Fruit fly (Drosophila melanogaster) whole organism, embryonic: ENCODE measurements around the gene Pop5.

Source experiments
- Antp ChIP-seq: fragments of 200-800 bp; sonication (Bioruptor generic); optimal IDR thresholded peaks from 3 replicates; lab custom pipeline; 2016; ENCODE audit warnings: missing biosample characterization, missing genetic modification characterization
- Bgb ChIP-seq: fragments of 200-800 bp; sonication (Bioruptor generic); IDR thresholded peaks from 2 replicates; pipeline ENCODE4 v1.3.6; 2022; ENCODE audit warnings: missing biosample characterization, missing genetic modification characterization; ENCODE audit not compliant: partially characterized antibody
- C15 ChIP-seq: fragments of 200-800 bp; sonication (Bioruptor generic); IDR thresholded peaks from 3 replicates; pipeline ENCODE4 v1.3.6; 2022; ENCODE audit warnings: missing biosample characterization, missing genetic modification characterization
- CG15601 ChIP-seq: fragments of 200-800 bp; sonication (Bioruptor generic); optimal IDR thresholded peaks from 3 replicates; lab custom pipeline; 2019; ENCODE audit warnings: missing biosample characterization, mild to moderate bottlenecking, missing genetic modification characterization, moderate library complexity
- CG16815 ChIP-seq: fragments of 200-800 bp; sonication (Bioruptor generic); optimal IDR thresholded peaks from 3 replicates; lab custom pipeline; 2017; ENCODE audit warnings: missing biosample characterization, mild to moderate bottlenecking, missing genetic modification characterization
- CG18476 ChIP-seq: fragments of 200-800 bp; sonication (Bioruptor generic); optimal IDR thresholded peaks from 2 replicates; lab custom pipeline; 2016; ENCODE audit warnings: missing biosample characterization, mild to moderate bottlenecking, missing genetic modification characterization
- CG18764 ChIP-seq: fragments of 200-800 bp; sonication (Bioruptor generic); optimal IDR thresholded peaks from 3 replicates; lab custom pipeline; 2016; ENCODE audit warnings: missing biosample characterization, missing genetic modification characterization
- CG2116 ChIP-seq: fragments of 200-800 bp; sonication (Bioruptor generic); optimal IDR thresholded peaks from 3 replicates; lab custom pipeline; 2018; ENCODE audit warnings: missing biosample characterization, mild to moderate bottlenecking, missing genetic modification characterization
- CG2712 ChIP-seq: fragments of 200-800 bp; optimal IDR thresholded peaks from 3 replicates; lab custom pipeline; 2019; ENCODE audit warnings: missing biosample characterization, mild to moderate bottlenecking, missing genetic modification characterization, moderate library complexity
- CG30403 ChIP-seq: fragments of 200-800 bp; sonication (Bioruptor generic); optimal IDR thresholded peaks from 3 replicates; lab custom pipeline; 2016; ENCODE audit warnings: missing biosample characterization, missing genetic modification characterization
- CG31388 ChIP-seq: fragments of 200-800 bp; sonication (Bioruptor generic); optimal IDR thresholded peaks from 2 replicates; lab custom pipeline; 2016; ENCODE audit warnings: missing biosample characterization, missing genetic modification characterization
- CG31441 ChIP-seq: fragments of 200-800 bp; sonication (Bioruptor generic); IDR thresholded peaks from 2 replicates; pipeline ENCODE4 v1.3.6; 2022; ENCODE audit warnings: missing biosample characterization, missing genetic modification characterization
- CG32767 ChIP-seq: fragments of 200-800 bp; sonication (Bioruptor generic); IDR thresholded peaks from 2 replicates; pipeline ENCODE4 v1.3.6; 2022; ENCODE audit warnings: missing biosample characterization, missing genetic modification characterization
- CG4282 ChIP-seq: fragments of 200-800 bp; sonication (Bioruptor generic); optimal IDR thresholded peaks from 2 replicates; lab custom pipeline; 2016; ENCODE audit warnings: missing biosample characterization, missing genetic modification characterization
- CG7271 ChIP-seq: fragments of 200-800 bp; sonication (Bioruptor generic); optimal IDR thresholded peaks from 2 replicates; lab custom pipeline; 2018; ENCODE audit warnings: missing biosample characterization, mild to moderate bottlenecking, missing genetic modification characterization, moderate library complexity
- CG7357 ChIP-seq: fragments of 200-800 bp; sonication (Bioruptor generic); IDR thresholded peaks from 3 replicates; pipeline ENCODE4 v1.3.6; 2022; ENCODE audit warnings: missing biosample characterization, missing genetic modification characterization
- CG8359 ChIP-seq: fragments of 200-800 bp; sonication (Bioruptor generic); optimal IDR thresholded peaks from 2 replicates; lab custom pipeline; 2017; ENCODE audit warnings: missing biosample characterization, mild to moderate bottlenecking, missing genetic modification characterization, borderline replicate concordance
- CG8388 ChIP-seq: fragments of 200-800 bp; sonication (Bioruptor generic); optimal IDR thresholded peaks from 2 replicates; lab custom pipeline; 2019; ENCODE audit warnings: missing biosample characterization, mild to moderate bottlenecking, missing genetic modification characterization, moderate library complexity
- CG8924 ChIP-seq: fragments of 200-800 bp; optimal IDR thresholded peaks from 3 replicates; lab custom pipeline; 2019; ENCODE audit warnings: missing biosample characterization, mild to moderate bottlenecking, missing genetic modification characterization, moderate library complexity
- CG9727 ChIP-seq: fragments of 200-800 bp; sonication (Bioruptor generic); optimal IDR thresholded peaks from 3 replicates; lab custom pipeline; 2017; ENCODE audit warnings: missing biosample characterization, mild to moderate bottlenecking, missing genetic modification characterization
- CTCF ChIP-seq: fragments of 200-800 bp; sonication (Bioruptor generic); optimal IDR thresholded peaks from 2 replicates; lab custom pipeline; 2017; ENCODE audit warnings: missing biosample characterization, mild to moderate bottlenecking, missing genetic modification characterization, moderate library complexity
- D ChIP-seq, 2 experiments: fragments of 200-800 bp in 1 of 2; fragments of >200 bp in 1 of 2; sonication (Bioruptor generic) in 1 of 2; optimal IDR thresholded peaks; 2 replicates in 1 of 2; 3 replicates in 1 of 2; lab custom pipeline; 2017; ENCODE audit warnings: mild to moderate bottlenecking in 1 of 2, missing biosample characterization in 1 of 2, missing genetic modification characterization in 1 of 2, missing genetic modification reagents in 1 of 2
- Dek ChIP-seq: fragments of 200-800 bp; sonication (Bioruptor generic); optimal IDR thresholded peaks from 3 replicates; lab custom pipeline; 2019; ENCODE audit warnings: missing biosample characterization, mild to moderate bottlenecking, missing genetic modification characterization, moderate library complexity
- Dll ChIP-seq: fragments of 200-800 bp; sonication (Bioruptor generic); IDR thresholded peaks from 4 replicates; pipeline ENCODE4 v1.3.6; 2022; ENCODE audit warnings: missing biosample characterization, missing genetic modification characterization; ENCODE audit not compliant: partially characterized antibody
- Doc2 ChIP-seq: fragments of 200-800 bp; sonication (Bioruptor generic); IDR thresholded peaks from 2 replicates; pipeline ENCODE4 v1.3.6; 2022; ENCODE audit warnings: missing biosample characterization, missing genetic modification characterization
- Dp ChIP-seq: fragments of 200-800 bp; sonication (Bioruptor generic); optimal IDR thresholded peaks from 2 replicates; lab custom pipeline; 2018; ENCODE audit warnings: missing biosample characterization, mild to moderate bottlenecking, missing genetic modification characterization, moderate library complexity
- Eip74EF ChIP-seq, 2 experiments: fragments of 200-800 bp in 1 of 2; fragments of >200 bp in 1 of 2; sonication (Bioruptor generic) in 1 of 2; optimal IDR thresholded peaks; 2 replicates each; lab custom pipeline; 2017 to 2019; ENCODE audit warnings: missing biosample characterization in 2 of 2, missing genetic modification characterization in 2 of 2, mild to moderate bottlenecking in 1 of 2, moderate library complexity in 1 of 2
- Fer2 ChIP-seq: fragments of 200-800 bp; sonication (Bioruptor generic); optimal IDR thresholded peaks from 2 replicates; lab custom pipeline; 2018; ENCODE audit warnings: missing biosample characterization, mild to moderate bottlenecking, missing genetic modification characterization, moderate library complexity
- Hmx ChIP-seq: fragments of 200-800 bp; sonication (Bioruptor generic); optimal IDR thresholded peaks from 2 replicates; lab custom pipeline; 2016; ENCODE audit warnings: missing biosample characterization, missing genetic modification characterization
- Lim3 ChIP-seq: fragments of 200-800 bp; sonication (Bioruptor generic); IDR thresholded peaks from 2 replicates; pipeline ENCODE4 v1.3.6; 2022; ENCODE audit warnings: missing biosample characterization, missing genetic modification characterization
- Med ChIP-seq: fragments of 200-800 bp; sonication (Bioruptor generic); peaks from one replicate; lab custom pipeline; 2016; ENCODE audit warnings: missing biosample characterization, missing genetic modification characterization, mild to moderate bottlenecking, inconsistent platforms, moderate library complexity
- NC2β ChIP-seq: fragments of 200-800 bp; sonication (Bioruptor generic); optimal IDR thresholded peaks from 2 replicates; lab custom pipeline; 2016; ENCODE audit warnings: missing biosample characterization, missing genetic modification characterization
- Rx ChIP-seq: fragments of 200-800 bp; sonication (Bioruptor generic); IDR thresholded peaks from 2 replicates; pipeline ENCODE4 v1.3.6; 2022; ENCODE audit warnings: missing biosample characterization, missing genetic modification characterization
- Side ChIP-seq: fragments of 200-800 bp; sonication (Bioruptor generic); optimal IDR thresholded peaks from 2 replicates; lab custom pipeline; 2016; ENCODE audit warnings: missing biosample characterization, missing genetic modification characterization
- Stat92E ChIP-seq, 3 experiments: fragments of >200 bp in 2 of 3; fragments of 200-800 bp in 1 of 3; sonication (Bioruptor generic) in 1 of 3; optimal IDR thresholded peaks; 2 replicates each; lab custom pipeline; 2017 to 2019; ENCODE audit warnings: missing biosample characterization in 3 of 3, missing genetic modification characterization in 3 of 3, mild to moderate bottlenecking in 1 of 3, moderate library complexity in 1 of 3
- az2 ChIP-seq: fragments of 200-800 bp; sonication (Bioruptor generic); optimal IDR thresholded peaks from 3 replicates; lab custom pipeline; 2016; ENCODE audit warnings: missing biosample characterization, missing genetic modification characterization
- bcd ChIP-seq: fragments of 200-800 bp; sonication (Bioruptor generic); optimal IDR thresholded peaks from 2 replicates; lab custom pipeline; 2017; ENCODE audit warnings: missing biosample characterization, mild to moderate bottlenecking, missing genetic modification characterization
- cas ChIP-seq: fragments of 200-800 bp; sonication (Bioruptor generic); IDR thresholded peaks from 2 replicates; pipeline ENCODE4 v1.3.6; 2022; ENCODE audit warnings: missing biosample characterization, missing genetic modification characterization
- chif ChIP-seq, 2 experiments: fragments of 200-800 bp; sonication (Bioruptor generic); optimal IDR thresholded peaks; 3 replicates each; lab custom pipeline; 2016; ENCODE audit warnings: missing biosample characterization in 2 of 2, missing genetic modification characterization in 2 of 2
- crc ChIP-seq: fragments of 200-800 bp; sonication (Bioruptor generic); optimal IDR thresholded peaks from 2 replicates; lab custom pipeline; 2016; ENCODE audit warnings: missing biosample characterization, missing genetic modification characterization
- dmrt99B ChIP-seq: fragments of 200-800 bp; sonication (Bioruptor generic); optimal IDR thresholded peaks from 2 replicates; lab custom pipeline; 2018; ENCODE audit warnings: missing biosample characterization, mild to moderate bottlenecking, missing genetic modification characterization, moderate library complexity
- eyg ChIP-seq: fragments of 200-800 bp; sonication (Bioruptor generic); optimal IDR thresholded peaks from 3 replicates; lab custom pipeline; 2016; ENCODE audit warnings: missing biosample characterization, missing genetic modification characterization
- gcm2 ChIP-seq: fragments of 200-800 bp; sonication (Bioruptor generic); optimal IDR thresholded peaks from 2 replicates; lab custom pipeline; 2016; ENCODE audit warnings: missing biosample characterization, missing genetic modification characterization
- hb ChIP-seq: fragments of 200-800 bp; sonication (Bioruptor generic); IDR thresholded peaks from 3 replicates; pipeline ENCODE4 v1.3.6; 2022; ENCODE audit warnings: missing biosample characterization, missing genetic modification characterization; ENCODE audit not compliant: partially characterized antibody
- kni ChIP-seq: fragments of 200-800 bp; sonication (Bioruptor generic); optimal IDR thresholded peaks from 3 replicates; lab custom pipeline; 2017; ENCODE audit warnings: mild to moderate bottlenecking, missing biosample characterization, missing genetic modification reagents, missing genetic modification characterization
- mam ChIP-seq: fragments of 200-800 bp; sonication (Bioruptor generic); optimal IDR thresholded peaks from 3 replicates; lab custom pipeline; 2016; ENCODE audit warnings: missing biosample characterization, missing genetic modification characterization
- slbo ChIP-seq: fragments of 200-800 bp; sonication (Bioruptor generic); IDR thresholded peaks from 2 replicates; pipeline ENCODE4 v1.3.6; 2022; ENCODE audit warnings: missing biosample characterization, missing genetic modification characterization
- slou ChIP-seq: fragments of 200-800 bp; sonication (Bioruptor generic); optimal IDR thresholded peaks from 3 replicates; lab custom pipeline; 2016; ENCODE audit warnings: missing biosample characterization, missing genetic modification characterization
- vnd ChIP-seq: fragments of 200-800 bp; sonication (Bioruptor generic); IDR thresholded peaks from 3 replicates; pipeline ENCODE4 v1.3.6; 2022; ENCODE audit warnings: missing biosample characterization, missing genetic modification characterization; ENCODE audit not compliant: partially characterized antibody

The Pop5 gene

DNA sequence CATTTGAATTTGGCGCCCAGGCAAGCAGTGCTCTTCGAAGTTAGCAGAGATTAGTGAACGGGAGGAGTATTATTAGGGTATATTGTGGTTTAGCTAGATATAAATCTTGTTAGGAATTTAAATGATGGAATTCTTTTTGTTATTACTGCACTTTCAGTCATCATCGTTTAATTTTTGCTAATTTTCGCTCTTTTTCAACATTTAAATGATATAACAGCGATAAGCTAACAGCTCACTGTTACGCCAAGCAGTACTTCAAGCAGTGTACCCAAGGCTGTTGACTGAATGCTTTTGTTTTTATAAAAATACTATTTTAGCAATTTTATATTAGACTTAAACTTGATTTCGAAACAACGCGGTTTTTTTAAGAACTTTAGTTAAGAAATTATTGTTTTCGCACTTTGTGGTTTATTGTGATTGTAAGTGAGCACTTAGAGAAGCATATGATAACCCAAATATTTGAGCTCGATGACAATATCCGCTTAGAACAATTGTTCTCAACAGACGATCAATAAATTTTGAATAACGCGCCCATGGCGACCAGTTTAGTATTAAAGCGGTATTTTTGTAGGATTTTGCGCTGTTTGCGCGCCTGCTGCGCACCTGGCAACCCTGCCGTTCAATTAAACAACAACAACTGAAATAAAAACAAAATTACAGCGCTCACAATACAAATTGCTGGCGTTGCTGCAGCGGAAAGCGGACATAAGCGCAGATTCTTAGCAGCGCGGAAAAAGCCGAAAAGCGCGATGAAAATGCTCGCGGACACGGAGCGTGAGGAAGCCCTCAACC, 6.0 kb upstream of the Pop5 start (continued):
- TF ChIP-seq Bgb (GFP tag; lab: Robert Waterston, UW) (no peak), vnd (GFP tag; lab: Robert Waterston, UW) (no peak), CG16815 (GFP tag; lab: Kevin White, UChicago) (no peak), Dek (tag; lab: Kevin White, UChicago) (no peak), Fer2 (tag; lab: Kevin White, UChicago) (no peak), CG7357 (GFP tag; lab: Robert Waterston, UW) (no peak), bcd (peak; percentile 13), dmrt99B (tag; lab: Kevin White, UChicago) (no peak), kni (GFP tag; lab: Kevin White, UChicago) (no peak), CG9727 (no peak), hb (no peak), CG18764 (GFP tag; lab: Kevin White, UChicago) (no peak), Dp (GFP tag; lab: Kevin White, UChicago) (peak; percentile 84), CG8359 (no peak), D (optimal IDR thresholded peaks at IDR 0.05; lab: Kevin White, UChicago) (no peak), D (GFP tag; optimal IDR thresholded peaks at IDR 0.05; lab: Kevin White, UChicago) (no peak), CG8388 (GFP tag; lab: Kevin White, UChicago) (no peak), CG31388 (GFP tag; lab: Kevin White, UChicago) (no peak), Rx (GFP tag; lab: Robert Waterston, UW) (no peak), crc (GFP tag; lab: Kevin White, UChicago) (no peak), Side (GFP tag; lab: Kevin White, UChicago) (no peak), CG15601 (tag; lab: Kevin White, UChicago) (peak; percentile 99), NC2β (GFP tag; lab: Kevin White, UChicago) (no peak), gcm2 (GFP tag; lab: Kevin White, UChicago) (no peak), mam (GFP tag; lab: Kevin White, UChicago) (no peak), CG2116 (GFP tag; lab: Kevin White, UChicago) (no peak), chif (GFP tag; optimal IDR thresholded peaks at IDR 0.05; lab: Kevin White, UChicago) (no peak), Dll (GFP tag; lab: Robert Waterston, UW) (no peak), Med (GFP tag; lab: Kevin White, UChicago) (peak; percentile 49), eyg (GFP tag; lab: Kevin White, UChicago) (no peak), Lim3 (GFP tag; lab: Robert Waterston, UW) (no peak), Antp (no peak), CG30403 (no peak), CG4282 (GFP tag; lab: Kevin White, UChicago) (no peak), CG8924 (tag; lab: Kevin White, UChicago) (no peak), CG18476 (GFP tag; lab: Kevin White, UChicago) (no peak), CG31441 (GFP tag; lab: Robert Waterston, UW) (no peak), cas (no peak), Eip74EF (GFP tag; optimal IDR thresholded peaks at IDR 0.05; lab: Kevin White, UChicago) (peak in 1 of 2 experiments; percentile 80), CTCF (GFP tag; lab: Kevin White, UChicago) (no peak), CG7271 (tag; lab: Kevin White, UChicago) (peak; percentile 6), Hmx (GFP tag; lab: Kevin White, UChicago) (no peak), az2 (no peak), slou (GFP tag; lab: Kevin White, UChicago) (no peak), C15 (no peak), Stat92E (GFP tag; optimal IDR thresholded peaks at IDR 0.05; lab: Kevin White, UChicago) (no peak), CG2712 (tag; lab: Kevin White, UChicago) (no peak), slbo (GFP tag; lab: Robert Waterston, UW) (0 out of 2 replicates have a peak, but pooled peaks have one; percentile 5), CG32767 (no peak), Doc2 (GFP tag; lab: Robert Waterston, UW) (no peak)
